Worm (Caenorhabditis elegans): Measurements from ENCODE around the gene cdd-1.

The cdd-1 gene

ce11 chrX:8236515-8236914 is 25.6 kb upstream of the cdd-1 start:
- no peak for TF ChIP-seq ceh-79 (tag; optimal IDR thresholded peaks at IDR 0.05)
- TF ChIP-seq aptf-3 (GFP tag; IDR thresholded peaks at IDR 0.05): no peak
- TF ChIP-seq dpl-1 (GFP tag; optimal IDR thresholded peaks at IDR 0.05): no peak
- TF ChIP-seq F57C9.4 (tag; optimal IDR thresholded peaks at IDR 0.05): no peak
- no peak for TF ChIP-seq lin-35 (GFP tag; optimal IDR thresholded peaks at IDR 0.05)
- TF ChIP-seq nhr-80 (tag; optimal IDR thresholded peaks at IDR 0.05): peak; percentile 34

DNA sequence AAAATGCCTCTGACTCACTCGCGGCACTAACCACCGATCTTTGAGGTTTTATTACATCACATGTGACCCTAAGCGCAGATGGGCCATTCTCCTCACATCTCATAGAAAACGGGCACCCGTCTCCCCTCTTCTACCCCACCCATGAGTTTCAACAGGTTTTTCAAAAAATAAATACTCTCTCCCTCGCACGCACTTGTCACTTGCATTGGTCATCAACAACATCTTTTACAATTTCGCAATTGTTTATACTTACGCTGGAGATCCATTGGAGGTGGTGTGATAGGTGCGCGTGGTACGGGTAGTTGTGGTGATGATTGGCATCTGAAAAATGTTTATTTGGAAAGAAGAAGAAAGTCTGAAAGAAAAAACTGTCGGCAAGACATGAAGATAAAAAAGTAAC is 25.0 kb upstream of the cdd-1 start, which contains the start of gene M60.4:
M60.4 (minus strand) TSS at position 321 of the 400 bp plus-strand sequence.
- TF ChIP-seq hlh-26 (GFP tag; conservative IDR thresholded peaks at IDR 0.05) (no peak), hsf-1 (GFP tag; IDR thresholded peaks at IDR 0.05) (no peak), ztf-18 (tag; optimal IDR thresholded peaks at IDR 0.05) (no peak), mcd-1 (GFP tag; IDR thresholded peaks at IDR 0.05) (no peak), unc-62 (GFP tag; optimal IDR thresholded peaks at IDR 0.05) (peak; percentile 80), lin-40 (tag; optimal IDR thresholded peaks at IDR 0.05) (peak; percentile 22), mxl-1 (tag; optimal IDR thresholded peaks at IDR 0.05) (no peak), ztf-3 (GFP tag; optimal IDR thresholded peaks at IDR 0.05) (no peak), ama-1 (optimal IDR thresholded peaks at IDR 0.05) (no peak), ama-1 (GFP tag; optimal IDR thresholded peaks at IDR 0.05) (no peak), nfya-2 (GFP tag; IDR thresholded peaks at IDR 0.05) (no peak), pha-4 (tag; optimal IDR thresholded peaks at IDR 0.05) (no peak), lin-26 (GFP tag; IDR thresholded peaks at IDR 0.05) (0 out of 2 replicates have a peak, but pooled peaks have one; percentile 65), chd-7 (tag; optimal IDR thresholded peaks at IDR 0.05) (peak; percentile 21), ceh-27 (GFP tag; optimal IDR thresholded peaks at IDR 0.05) (peak; percentile 78), B0261.1 (tag; optimal IDR thresholded peaks at IDR 0.05) (no peak), ceh-40 (GFP tag; IDR thresholded peaks at IDR 0.05) (no peak), somi-1 (GFP tag; optimal IDR thresholded peaks at IDR 0.05) (peak; percentile 81), Y67H2A.10 (GFP tag; conservative IDR thresholded peaks at IDR 0.05) (no peak), egl-44 (GFP tag; IDR thresholded peaks at IDR 0.05) (0 out of 2 replicates have a peak, but pooled peaks have one; percentile 29), K12H6.12 (tag; optimal IDR thresholded peaks at IDR 0.05) (peak; percentile 38), mel-28 (tag; optimal IDR thresholded peaks at IDR 0.05; ENCODE audit: borderline replicate concordance) (no peak), cebp-1 (GFP tag; IDR thresholded peaks at IDR 0.05) (peak; percentile 95), cebp-1 (tag; optimal IDR thresholded peaks at IDR 0.05) (peak; percentile 98), T26A5.8 (tag; optimal IDR thresholded peaks at IDR 0.05) (no peak), Y95B8A.8 (GFP tag; IDR thresholded peaks at IDR 0.05) (no peak), attf-5 (GFP tag; optimal IDR thresholded peaks at IDR 0.05) (peak; percentile 26), nfyb-1 (GFP tag; IDR thresholded peaks at IDR 0.05) (0 out of 2 replicates have a peak, but pooled peaks have one; percentile 23), C06A6.2 (GFP tag; conservative IDR thresholded peaks at IDR 0.05) (peak; percentile 55), dox-1 (GFP tag; IDR thresholded peaks at IDR 0.05) (0 out of 2 replicates have a peak, but pooled peaks have one; percentile 27), sptf-2 (GFP tag; optimal IDR thresholded peaks at IDR 0.05) (no peak), ztf-26 (tag; optimal IDR thresholded peaks at IDR 0.05) (peak; percentile 48), B0336.3 (GFP tag; IDR thresholded peaks at IDR 0.05) (peak; percentile 63; the same call in 1 of the 2 replicates), pbrm-1 (GFP tag; IDR thresholded peaks at IDR 0.05) (0 out of 2 replicates have a peak, but pooled peaks have one; percentile 40)

DNA sequence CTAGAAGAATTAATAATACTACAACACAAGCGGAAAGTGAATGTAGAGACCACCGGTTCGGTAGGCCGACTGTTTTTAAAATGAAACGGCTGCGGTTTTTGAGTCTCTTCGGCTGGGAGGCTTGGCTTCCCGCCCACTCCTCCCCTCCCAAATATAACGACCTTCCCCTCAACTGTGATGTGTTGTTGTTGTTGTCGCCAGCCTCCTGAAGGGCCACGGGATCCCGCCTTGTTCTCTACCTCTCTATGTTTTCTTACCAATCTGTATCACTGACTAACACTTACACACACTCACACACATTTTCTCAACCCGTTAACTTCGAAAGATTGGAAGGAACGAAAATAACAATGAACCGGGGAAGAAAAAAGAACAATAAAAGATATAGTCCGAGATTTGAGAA is 22.6 kb upstream of the cdd-1 start:
- TF ChIP-seq F55B11.4 (tag; optimal IDR thresholded peaks at IDR 0.05; ENCODE audit: borderline replicate concordance, insufficient read depth): no peak
- TF ChIP-seq ceh-27 (GFP tag; optimal IDR thresholded peaks at IDR 0.05): no peak
- TF ChIP-seq lag-1 (GFP tag; IDR thresholded peaks at IDR 0.05): no peak
- no peak for TF ChIP-seq gei-17 (GFP tag; optimal IDR thresholded peaks at IDR 0.05)
- TF ChIP-seq K11D2.4 (GFP tag; IDR thresholded peaks at IDR 0.05): 0 out of 2 replicates have a peak, but pooled peaks have one; percentile 14
- no peak for TF ChIP-seq lsl-1 (GFP tag; optimal IDR thresholded peaks at IDR 0.05)
- TF ChIP-seq B0336.3 (GFP tag; IDR thresholded peaks at IDR 0.05): no peak

All from whole organism, young adult.